Fruit fly (Drosophila melanogaster) whole organism, embryonic: ENCODE data around the gene Vm26Ab.

Experiments used
- CG10366 ChIP-seq: fragments of 200-800 bp; sonication (Bioruptor generic); IDR thresholded peaks from 2 replicates; pipeline ENCODE4 v1.3.6; 2022; ENCODE audit warnings: missing biosample characterization, missing genetic modification characterization
- CG10979 ChIP-seq: fragments of 200-800 bp; sonication (Bioruptor generic); optimal IDR thresholded peaks from 2 replicates; lab custom pipeline; 2018; ENCODE audit warnings: missing biosample characterization, mild to moderate bottlenecking, missing genetic modification characterization, moderate library complexity
- CG12071 ChIP-seq: fragments of 200-800 bp; sonication (Bioruptor generic); optimal IDR thresholded peaks from 3 replicates; lab custom pipeline; 2018; ENCODE audit warnings: missing biosample characterization, mild to moderate bottlenecking, missing genetic modification characterization
- CG12104 ChIP-seq: fragments of 200-800 bp; sonication (Bioruptor generic); optimal IDR thresholded peaks from 3 replicates; lab custom pipeline; 2016; ENCODE audit warnings: missing biosample characterization, missing genetic modification characterization
- CG12155 ChIP-seq: fragments of 200-800 bp; sonication (Bioruptor generic); optimal IDR thresholded peaks from 3 replicates; lab custom pipeline; 2016; ENCODE audit warnings: missing biosample characterization, missing genetic modification characterization
- CG13123 ChIP-seq: fragments of 200-800 bp; sonication (Bioruptor generic); optimal IDR thresholded peaks from 2 replicates; lab custom pipeline; 2016; ENCODE audit warnings: missing biosample characterization, missing genetic modification characterization
- CG13287 ChIP-seq: fragments of 200-800 bp; sonication (Bioruptor generic); IDR thresholded peaks from 2 replicates; pipeline ENCODE4 v1.3.6; 2022; ENCODE audit warnings: missing biosample characterization, missing genetic modification characterization; ENCODE audit not compliant: partially characterized antibody
- CG13424 ChIP-seq: fragments of 200-800 bp; sonication (Bioruptor generic); optimal IDR thresholded peaks from 2 replicates; lab custom pipeline; 2019; ENCODE audit warnings: missing biosample characterization, mild to moderate bottlenecking, missing genetic modification characterization, moderate library complexity
- CG1529 ChIP-seq: fragments of 200-800 bp; sonication (Bioruptor generic); optimal IDR thresholded peaks from 3 replicates; lab custom pipeline; 2018; ENCODE audit warnings: missing biosample characterization, missing genetic modification characterization
- CG15479 ChIP-seq: fragments of 200-800 bp; sonication (Bioruptor generic); optimal IDR thresholded peaks from 3 replicates; lab custom pipeline; 2019; ENCODE audit warnings: missing biosample characterization, mild to moderate bottlenecking, missing genetic modification characterization, moderate library complexity
- CG18011 ChIP-seq: fragments of 200-800 bp; sonication (Bioruptor generic); optimal IDR thresholded peaks from 2 replicates; lab custom pipeline; 2017; ENCODE audit warnings: missing biosample characterization, missing genetic modification characterization, mild to moderate bottlenecking, moderate library complexity, missing genotype
- CG2129 ChIP-seq: fragments of 200-800 bp; sonication (Bioruptor generic); IDR thresholded peaks from 2 replicates; pipeline ENCODE4 v1.3.6; 2022; ENCODE audit warnings: missing biosample characterization, missing genetic modification characterization; ENCODE audit not compliant: partially characterized antibody
- CG30403 ChIP-seq: fragments of 200-800 bp; sonication (Bioruptor generic); optimal IDR thresholded peaks from 3 replicates; lab custom pipeline; 2016; ENCODE audit warnings: missing biosample characterization, missing genetic modification characterization
- CG31365 ChIP-seq: fragments of 200-800 bp; sonication (Bioruptor generic); optimal IDR thresholded peaks from 2 replicates; lab custom pipeline; 2018; ENCODE audit warnings: missing biosample characterization, mild to moderate bottlenecking, missing genetic modification characterization
- CG34376 ChIP-seq: fragments of 200-800 bp; sonication (Bioruptor generic); optimal IDR thresholded peaks from 2 replicates; lab custom pipeline; 2018; ENCODE audit warnings: missing biosample characterization, mild to moderate bottlenecking, missing genetic modification characterization
- CG3995 ChIP-seq: fragments of 200-800 bp; sonication (Bioruptor generic); optimal IDR thresholded peaks from 3 replicates; lab custom pipeline; 2016; ENCODE audit warnings: missing biosample characterization, missing genetic modification characterization
- CG6175 ChIP-seq: fragments of 200-800 bp; sonication (Bioruptor generic); IDR thresholded peaks from 3 replicates; pipeline ENCODE4 v1.3.6; 2022; ENCODE audit warnings: missing biosample characterization, missing genetic modification characterization
- CG6654 ChIP-seq: fragments of 200-800 bp; sonication (Bioruptor generic); optimal IDR thresholded peaks from 2 replicates; lab custom pipeline; 2017; ENCODE audit warnings: missing biosample characterization, mild to moderate bottlenecking, missing genetic modification characterization
- CG6765 ChIP-seq: fragments of 200-800 bp; sonication (Bioruptor generic); optimal IDR thresholded peaks from 3 replicates; lab custom pipeline; 2017; ENCODE audit warnings: missing biosample characterization, mild to moderate bottlenecking, missing genetic modification characterization
- CG7786 ChIP-seq: fragments of 200-800 bp; sonication (Bioruptor generic); optimal IDR thresholded peaks from 2 replicates; lab custom pipeline; 2016; ENCODE audit warnings: missing biosample characterization, missing genetic modification characterization
- CG8924 ChIP-seq: fragments of 200-800 bp; optimal IDR thresholded peaks from 3 replicates; lab custom pipeline; 2019; ENCODE audit warnings: missing biosample characterization, mild to moderate bottlenecking, missing genetic modification characterization, moderate library complexity
- Camta ChIP-seq: fragments of 200-800 bp; sonication (Bioruptor generic); optimal IDR thresholded peaks from 2 replicates; lab custom pipeline; 2016; ENCODE audit warnings: missing biosample characterization, missing genetic modification characterization
- CkIIα-i1 ChIP-seq: fragments of 200-800 bp; sonication (Bioruptor generic); IDR thresholded peaks from 2 replicates; pipeline ENCODE4 v1.3.6; 2022; ENCODE audit warnings: missing biosample characterization, missing genetic modification characterization
- D ChIP-seq, 2 experiments: fragments of 200-800 bp in 1 of 2; fragments of >200 bp in 1 of 2; sonication (Bioruptor generic) in 1 of 2; optimal IDR thresholded peaks; 2 replicates in 1 of 2; 3 replicates in 1 of 2; lab custom pipeline; 2017; ENCODE audit warnings: mild to moderate bottlenecking in 1 of 2, missing biosample characterization in 1 of 2, missing genetic modification characterization in 1 of 2, missing genetic modification reagents in 1 of 2
- D19A ChIP-seq: fragments of 200-800 bp; optimal IDR thresholded peaks from 3 replicates; lab custom pipeline; 2019; ENCODE audit warnings: missing biosample characterization, mild to moderate bottlenecking, missing genetic modification characterization, moderate library complexity
- Dfd ChIP-seq, 2 experiments: fragments of >200 bp; optimal IDR thresholded peaks; 2 replicates each; lab custom pipeline; 2017; ENCODE audit warnings: missing biosample characterization in 2 of 2, missing genetic modification characterization in 2 of 2
- Dp ChIP-seq: fragments of 200-800 bp; sonication (Bioruptor generic); optimal IDR thresholded peaks from 2 replicates; lab custom pipeline; 2018; ENCODE audit warnings: missing biosample characterization, mild to moderate bottlenecking, missing genetic modification characterization, moderate library complexity
- Elba2 ChIP-seq: fragments of 200-800 bp; sonication (Bioruptor generic); optimal IDR thresholded peaks from 3 replicates; lab custom pipeline; 2016; ENCODE audit warnings: missing biosample characterization, missing genetic modification characterization
- Fer2 ChIP-seq: fragments of 200-800 bp; sonication (Bioruptor generic); optimal IDR thresholded peaks from 2 replicates; lab custom pipeline; 2018; ENCODE audit warnings: missing biosample characterization, mild to moderate bottlenecking, missing genetic modification characterization, moderate library complexity
- HLHmδ ChIP-seq: fragments of 200-800 bp; sonication (Bioruptor generic); optimal IDR thresholded peaks from 2 replicates; lab custom pipeline; 2018; ENCODE audit warnings: missing biosample characterization, mild to moderate bottlenecking, missing genetic modification characterization, moderate library complexity
- Hr39 ChIP-seq: fragments of >200 bp; optimal IDR thresholded peaks from 2 replicates; lab custom pipeline; 2017
- Hsf ChIP-seq: fragments of 200-800 bp; sonication (Bioruptor generic); optimal IDR thresholded peaks from 3 replicates; lab custom pipeline; 2016; ENCODE audit warnings: missing biosample characterization, missing genetic modification characterization
- MESR4 ChIP-seq: fragments of 200-800 bp; sonication (Bioruptor generic); optimal IDR thresholded peaks from 2 replicates; lab custom pipeline; 2018; ENCODE audit warnings: missing biosample characterization, mild to moderate bottlenecking, missing genetic modification characterization, moderate library complexity
- Med ChIP-seq: fragments of 200-800 bp; sonication (Bioruptor generic); peaks from one replicate; lab custom pipeline; 2016; ENCODE audit warnings: missing biosample characterization, missing genetic modification characterization, mild to moderate bottlenecking, inconsistent platforms, moderate library complexity
- NC2β ChIP-seq: fragments of 200-800 bp; sonication (Bioruptor generic); optimal IDR thresholded peaks from 2 replicates; lab custom pipeline; 2016; ENCODE audit warnings: missing biosample characterization, missing genetic modification characterization
- cg ChIP-seq: fragments of 200-800 bp; sonication (Bioruptor generic); optimal IDR thresholded peaks from 3 replicates; lab custom pipeline; 2019; ENCODE audit warnings: missing biosample characterization, mild to moderate bottlenecking, missing genetic modification characterization, moderate library complexity
- chm ChIP-seq: fragments of 200-800 bp; sonication (Bioruptor generic); IDR thresholded peaks from 2 replicates; pipeline ENCODE4 v1.3.6; 2022; ENCODE audit warnings: missing biosample characterization, missing genetic modification characterization
- exex ChIP-seq: fragments of 200-800 bp; sonication (Bioruptor generic); optimal IDR thresholded peaks from 4 replicates; lab custom pipeline; 2018; ENCODE audit warnings: missing biosample characterization, mild to moderate bottlenecking, missing genetic modification characterization, moderate library complexity
- gsb-n ChIP-seq: fragments of 200-800 bp; sonication (Bioruptor generic); optimal IDR thresholded peaks from 3 replicates; lab custom pipeline; 2018; ENCODE audit warnings: missing biosample characterization, mild to moderate bottlenecking, missing genetic modification characterization
- ham ChIP-seq: fragments of 200-800 bp; sonication (Bioruptor generic); IDR thresholded peaks from 2 replicates; pipeline ENCODE4 v1.3.6; 2022; ENCODE audit warnings: missing biosample characterization, missing genetic modification characterization
- mirr ChIP-seq: fragments of 200-800 bp; sonication (Bioruptor generic); optimal IDR thresholded peaks from 3 replicates; lab custom pipeline; 2018; ENCODE audit warnings: missing biosample characterization, mild to moderate bottlenecking, missing genetic modification characterization
- nmo ChIP-seq: fragments of 200-800 bp; sonication (Bioruptor generic); optimal IDR thresholded peaks from 2 replicates; lab custom pipeline; 2018; ENCODE audit warnings: missing biosample characterization, mild to moderate bottlenecking, missing genetic modification characterization, moderate library complexity
- pb ChIP-seq: fragments of 200-800 bp; sonication (Bioruptor generic); optimal IDR thresholded peaks from 3 replicates; lab custom pipeline; 2016; ENCODE audit warnings: missing biosample characterization, missing genetic modification characterization
- pum ChIP-seq: fragments of 200-800 bp; sonication (Bioruptor generic); optimal IDR thresholded peaks from 2 replicates; lab custom pipeline; 2016; ENCODE audit warnings: missing biosample characterization, missing genetic modification characterization
- repo ChIP-seq: fragments of 200-800 bp; sonication (Bioruptor generic); optimal IDR thresholded peaks from 2 replicates; lab custom pipeline; 2016; ENCODE audit warnings: missing biosample characterization, missing genetic modification characterization
- run ChIP-seq: fragments of 200-800 bp; sonication (Bioruptor generic); optimal IDR thresholded peaks from 3 replicates; lab custom pipeline; 2018; ENCODE audit warnings: missing biosample characterization, mild to moderate bottlenecking, missing genetic modification characterization
- sim ChIP-seq: fragments of 200-800 bp; sonication (Bioruptor generic); IDR thresholded peaks from 2 replicates; pipeline ENCODE4 v1.3.6; 2022; ENCODE audit warnings: missing biosample characterization, missing genetic modification characterization
- tap ChIP-seq: fragments of 200-800 bp; optimal IDR thresholded peaks from 3 replicates; lab custom pipeline; 2019; ENCODE audit warnings: missing biosample characterization, mild to moderate bottlenecking, missing genetic modification characterization, moderate library complexity
- tgo ChIP-seq: fragments of 200-800 bp; sonication (Bioruptor generic); IDR thresholded peaks from 3 replicates; pipeline ENCODE4 v1.3.6; 2022; ENCODE audit warnings: missing biosample characterization, missing genetic modification characterization
- vfl ChIP-seq: fragments of 200-800 bp; sonication (Bioruptor generic); optimal IDR thresholded peaks from 2 replicates; lab custom pipeline; 2016; ENCODE audit warnings: missing biosample characterization, missing genetic modification characterization
- wek ChIP-seq: fragments of 200-800 bp; sonication (Bioruptor generic); optimal IDR thresholded peaks from 3 replicates; lab custom pipeline; 2018; ENCODE audit warnings: missing biosample characterization, mild to moderate bottlenecking, missing genetic modification characterization, moderate library complexity

Vm26Ab gene

dm6 chr2L:5986094-5986493 lies 29.3 kb downstream of the Vm26Ab start, which contains the start of gene ifc (continued):
- TF ChIP-seq pb (peak; percentile 9), NC2β (GFP tag; lab: Kevin White, UChicago) (peak; percentile 55), CG8924 (tag; lab: Kevin White, UChicago) (peak; percentile 61), Hsf (GFP tag; lab: Kevin White, UChicago) (peak; percentile 55), CG6654 (GFP tag; lab: Kevin White, UChicago) (no peak), CG10979 (tag; lab: Kevin White, UChicago) (peak; percentile 36), CG2129 (GFP tag; lab: Robert Waterston, UW) (no peak), ham (GFP tag; lab: Robert Waterston, UW) (no peak), D (optimal IDR thresholded peaks at IDR 0.05; lab: Kevin White, UChicago) (no peak), D (GFP tag; optimal IDR thresholded peaks at IDR 0.05; lab: Kevin White, UChicago) (no peak), tap (tag; lab: Kevin White, UChicago) (peak; percentile 38), repo (GFP tag; lab: Kevin White, UChicago) (peak; percentile 14), CG12104 (peak; percentile 8), chm (GFP tag; lab: Robert Waterston, UW) (no peak), CkIIα-i1 (no peak), tgo (GFP tag; lab: Robert Waterston, UW) (no peak), MESR4 (GFP tag; lab: Kevin White, UChicago) (peak; percentile 85), CG10366 (GFP tag; lab: Robert Waterston, UW) (no peak), CG13287 (GFP tag; lab: Robert Waterston, UW) (no peak), CG6765 (GFP tag; lab: Kevin White, UChicago) (no peak), Camta (GFP tag; lab: Kevin White, UChicago) (peak; percentile 71), exex (tag; lab: Kevin White, UChicago) (peak; percentile 36), vfl (GFP tag; lab: Kevin White, UChicago) (peak; percentile 62), Fer2 (tag; lab: Kevin White, UChicago) (peak; percentile 10), sim (GFP tag; lab: Robert Waterston, UW) (no peak), CG12155 (peak; percentile 37), CG6175 (no peak), wek (peak; percentile 30), Dfd (GFP tag; optimal IDR thresholded peaks at IDR 0.05; lab: Kevin White, UChicago) (peak in 1 of 2 experiments; percentile 80), pum (GFP tag; lab: Kevin White, UChicago) (peak; percentile 36)

dm6 chr2L:5986940-5987339 lies 30.1 kb downstream of the Vm26Ab start:
- TF ChIP-seq Hr39 (lab: Kevin White, UChicago): no peak
- TF ChIP-seq CG31365 (tag; lab: Kevin White, UChicago): no peak
- TF ChIP-seq HLHmδ (GFP tag; lab: Kevin White, UChicago): no peak
- no peak for TF ChIP-seq CG13424
- TF ChIP-seq nmo (GFP tag; lab: Kevin White, UChicago): no peak
- TF ChIP-seq Med: peak; percentile 51
- no peak for TF ChIP-seq CG30403 (GFP tag; lab: Kevin White, UChicago)
- peak; percentile 21 for TF ChIP-seq cg (GFP tag; lab: Kevin White, UChicago)
- TF ChIP-seq exex (tag; lab: Kevin White, UChicago): peak; percentile 87
- TF ChIP-seq gsb-n (tag; lab: Kevin White, UChicago): peak; percentile 72
- TF ChIP-seq run (tag; lab: Kevin White, UChicago): no peak
- peak; percentile 31 for TF ChIP-seq mirr (GFP tag; lab: Kevin White, UChicago)
- no peak for TF ChIP-seq vfl (GFP tag; lab: Kevin White, UChicago)
- peak; percentile 32 for TF ChIP-seq CG18011 (GFP tag; lab: Kevin White, UChicago)
- no peak for TF ChIP-seq CG7786 (GFP tag; lab: Kevin White, UChicago)
- TF ChIP-seq Elba2: no peak
- no peak for TF ChIP-seq Dp (GFP tag; lab: Kevin White, UChicago)
- TF ChIP-seq CG13123 (GFP tag; lab: Kevin White, UChicago): no peak
- TF ChIP-seq CG12071 (GFP tag; lab: Kevin White, UChicago): no peak
- TF ChIP-seq CG3995 (GFP tag; lab: Kevin White, UChicago): peak; percentile 85
- TF ChIP-seq CG34376 (GFP tag; lab: Kevin White, UChicago): peak; percentile 75
- TF ChIP-seq D19A (tag; lab: Kevin White, UChicago): no peak
- peak; percentile 4 for TF ChIP-seq CG15479
- TF ChIP-seq CG1529: peak; percentile 86
